Fruit fly (Drosophila melanogaster) whole organism, embryonic: Measurements from ENCODE around the gene CG4653.

Source experiments
- B-H1 ChIP-seq: fragments of 200-800 bp; sonication (Bioruptor generic); IDR thresholded peaks from 3 replicates; pipeline ENCODE4 v1.3.6; 2022; ENCODE audit warnings: missing biosample characterization, missing genetic modification characterization
- CG10147 ChIP-seq: fragments of 200-800 bp; sonication (Bioruptor generic); optimal IDR thresholded peaks from 2 replicates; lab custom pipeline; 2019; ENCODE audit warnings: missing biosample characterization, mild to moderate bottlenecking, missing genetic modification characterization, moderate library complexity
- CG1233 ChIP-seq: fragments of 200-800 bp; sonication (Bioruptor generic); optimal IDR thresholded peaks from 4 replicates; lab custom pipeline; 2018; ENCODE audit warnings: missing biosample characterization, mild to moderate bottlenecking, missing genetic modification characterization
- CG18476 ChIP-seq: fragments of 200-800 bp; sonication (Bioruptor generic); optimal IDR thresholded peaks from 2 replicates; lab custom pipeline; 2016; ENCODE audit warnings: missing biosample characterization, mild to moderate bottlenecking, missing genetic modification characterization
- CG32767 ChIP-seq: fragments of 200-800 bp; sonication (Bioruptor generic); IDR thresholded peaks from 2 replicates; pipeline ENCODE4 v1.3.6; 2022; ENCODE audit warnings: missing biosample characterization, missing genetic modification characterization
- CG33557 ChIP-seq: fragments of 200-800 bp; sonication (Bioruptor generic); optimal IDR thresholded peaks from 2 replicates; lab custom pipeline; 2019; ENCODE audit warnings: missing biosample characterization, mild to moderate bottlenecking, missing genetic modification characterization, moderate library complexity
- CG3407 ChIP-seq: fragments of 200-800 bp; sonication (Bioruptor generic); optimal IDR thresholded peaks from 2 replicates; lab custom pipeline; 2018; ENCODE audit warnings: missing biosample characterization, mild to moderate bottlenecking, missing genetic modification characterization
- CG4854 ChIP-seq: fragments of 200-800 bp; sonication (Bioruptor generic); optimal IDR thresholded peaks from 2 replicates; lab custom pipeline; 2016; ENCODE audit warnings: missing biosample characterization, missing genetic modification characterization, inconsistent platforms
- CG7963 ChIP-seq: fragments of 200-800 bp; sonication (Bioruptor generic); IDR thresholded peaks from 3 replicates; pipeline ENCODE4 v1.3.6; 2022; ENCODE audit warnings: missing biosample characterization, missing genetic modification characterization; ENCODE audit not compliant: partially characterized antibody
- CG9817 ChIP-seq: fragments of 200-800 bp; sonication (Bioruptor generic); optimal IDR thresholded peaks from 2 replicates; lab custom pipeline; 2018; ENCODE audit warnings: missing biosample characterization, mild to moderate bottlenecking, missing genetic modification characterization, moderate library complexity
- CkIIα-i1 ChIP-seq: fragments of 200-800 bp; sonication (Bioruptor generic); IDR thresholded peaks from 2 replicates; pipeline ENCODE4 v1.3.6; 2022; ENCODE audit warnings: missing biosample characterization, missing genetic modification characterization
- HHEX ChIP-seq: fragments of 200-800 bp; sonication (Bioruptor generic); optimal IDR thresholded peaks from 3 replicates; lab custom pipeline; 2017; ENCODE audit warnings: missing biosample characterization, mild to moderate bottlenecking, missing genetic modification characterization, missing genetic modification reagents
- HLH4C ChIP-seq: fragments of 200-800 bp; sonication (Bioruptor generic); IDR thresholded peaks from 3 replicates; pipeline ENCODE4 v1.3.6; 2022; ENCODE audit warnings: missing biosample characterization, missing genetic modification characterization; ENCODE audit not compliant: partially characterized antibody
- HLH54F ChIP-seq: fragments of 200-800 bp; sonication (Bioruptor generic); optimal IDR thresholded peaks from 3 replicates; lab custom pipeline; 2016; ENCODE audit warnings: missing biosample characterization, missing genetic modification characterization
- Hr78 ChIP-seq, 2 experiments: fragments of 200-800 bp in 1 of 2; fragments of >200 bp in 1 of 2; sonication (Bioruptor generic) in 1 of 2; optimal IDR thresholded peaks; 2 replicates each; lab custom pipeline; 2017 to 2019; ENCODE audit warnings: missing biosample characterization in 2 of 2, missing genetic modification characterization in 2 of 2, mild to moderate bottlenecking in 1 of 2, moderate library complexity in 1 of 2
- Kr ChIP-seq: fragments of 200-800 bp; sonication (Bioruptor generic); optimal IDR thresholded peaks from 2 replicates; lab custom pipeline; 2017; ENCODE audit warnings: missing biosample characterization, mild to moderate bottlenecking, missing genetic modification characterization
- NC2β ChIP-seq: fragments of 200-800 bp; sonication (Bioruptor generic); optimal IDR thresholded peaks from 2 replicates; lab custom pipeline; 2016; ENCODE audit warnings: missing biosample characterization, missing genetic modification characterization
- Opbp ChIP-seq: fragments of 200-800 bp; sonication (Bioruptor generic); IDR thresholded peaks from 3 replicates; pipeline ENCODE4 v1.3.6; 2022; ENCODE audit warnings: missing biosample characterization, missing genetic modification characterization; ENCODE audit not compliant: partially characterized antibody
- Pdp1 ChIP-seq, 2 experiments: fragments of 200-800 bp; sonication (Bioruptor generic); optimal IDR thresholded peaks; 3 replicates each; lab custom pipeline; 2016; ENCODE audit warnings: missing biosample characterization in 2 of 2, missing genetic modification characterization in 2 of 2, mild to moderate bottlenecking in 1 of 2, moderate library complexity in 1 of 2
- Trl ChIP-seq, 3 experiments: fragments of >200 bp in 2 of 3; fragments of 200-800 bp in 1 of 3; sonication (Bioruptor generic) in 1 of 3; optimal IDR thresholded peaks; 2 replicates in 1 of 3; 3 replicates in 2 of 3; lab custom pipeline; 2016 to 2017; ENCODE audit warnings: missing biosample characterization in 1 of 3, missing genetic modification characterization in 1 of 3
- ara ChIP-seq: fragments of 200-800 bp; sonication (Bioruptor generic); IDR thresholded peaks from 2 replicates; pipeline ENCODE4 v1.3.6; 2022; ENCODE audit warnings: missing biosample characterization, missing genetic modification characterization
- bowl ChIP-seq: fragments of 200-800 bp; sonication (Bioruptor generic); IDR thresholded peaks from 2 replicates; pipeline ENCODE4 v1.3.6; 2022; ENCODE audit warnings: missing biosample characterization, missing genetic modification characterization
- cad ChIP-seq: fragments of >200 bp; optimal IDR thresholded peaks from 2 replicates; lab custom pipeline; 2017; ENCODE audit warnings: missing biosample characterization, missing genetic modification characterization
- caup ChIP-seq: fragments of 200-800 bp; sonication (Bioruptor generic); optimal IDR thresholded peaks from 3 replicates; lab custom pipeline; 2017; ENCODE audit warnings: missing biosample characterization, mild to moderate bottlenecking, missing genetic modification characterization, moderate library complexity; ENCODE audit not compliant: severe bottlenecking
- cg ChIP-seq: fragments of 200-800 bp; sonication (Bioruptor generic); optimal IDR thresholded peaks from 3 replicates; lab custom pipeline; 2019; ENCODE audit warnings: missing biosample characterization, mild to moderate bottlenecking, missing genetic modification characterization, moderate library complexity
- ci ChIP-seq: fragments of 200-800 bp; sonication (Bioruptor generic); IDR thresholded peaks from 3 replicates; pipeline ENCODE4 v1.3.6; 2022; ENCODE audit warnings: missing biosample characterization, missing genetic modification characterization
- crol ChIP-seq: fragments of 200-800 bp; sonication (Bioruptor generic); IDR thresholded peaks from 2 replicates; pipeline ENCODE4 v1.3.6; 2022; ENCODE audit warnings: missing biosample characterization, missing genetic modification characterization
- dimm ChIP-seq: fragments of 200-800 bp; sonication (Bioruptor generic); IDR thresholded peaks from 2 replicates; pipeline ENCODE4 v1.3.6; 2022; ENCODE audit warnings: missing biosample characterization, missing genetic modification characterization
- disco-r ChIP-seq: fragments of 200-800 bp; sonication (Bioruptor generic); optimal IDR thresholded peaks from 2 replicates; lab custom pipeline; 2016; ENCODE audit warnings: missing biosample characterization, missing genetic modification characterization
- dm ChIP-seq: fragments of 200-800 bp; sonication (Bioruptor generic); optimal IDR thresholded peaks from 3 replicates; lab custom pipeline; 2016; ENCODE audit warnings: missing biosample characterization, missing genetic modification characterization
- gsb-n ChIP-seq: fragments of 200-800 bp; sonication (Bioruptor generic); optimal IDR thresholded peaks from 3 replicates; lab custom pipeline; 2018; ENCODE audit warnings: missing biosample characterization, mild to moderate bottlenecking, missing genetic modification characterization
- ham ChIP-seq: fragments of 200-800 bp; sonication (Bioruptor generic); IDR thresholded peaks from 2 replicates; pipeline ENCODE4 v1.3.6; 2022; ENCODE audit warnings: missing biosample characterization, missing genetic modification characterization
- hb ChIP-seq: fragments of 200-800 bp; sonication (Bioruptor generic); IDR thresholded peaks from 3 replicates; pipeline ENCODE4 v1.3.6; 2022; ENCODE audit warnings: missing biosample characterization, missing genetic modification characterization; ENCODE audit not compliant: partially characterized antibody
- ken ChIP-seq: fragments of 200-800 bp; sonication (Bioruptor generic); IDR thresholded peaks from 3 replicates; pipeline ENCODE4 v1.3.6; 2022; ENCODE audit warnings: missing biosample characterization, missing genetic modification characterization
- knrl ChIP-seq: fragments of 200-800 bp; sonication (Bioruptor generic); IDR thresholded peaks from 3 replicates; pipeline ENCODE4 v1.3.6; 2022; ENCODE audit warnings: missing biosample characterization, missing genetic modification characterization; ENCODE audit not compliant: partially characterized antibody
- lbe ChIP-seq: fragments of 200-800 bp; sonication (Bioruptor generic); optimal IDR thresholded peaks from 2 replicates; lab custom pipeline; 2016; ENCODE audit warnings: missing biosample characterization, mild to moderate bottlenecking, missing genetic modification characterization
- luna ChIP-seq: fragments of 200-800 bp; sonication (Bioruptor generic); optimal IDR thresholded peaks from 2 replicates; lab custom pipeline; 2016; ENCODE audit warnings: missing biosample characterization, missing genetic modification characterization
- nerfin-1 ChIP-seq: fragments of 200-800 bp; sonication (Bioruptor generic); optimal IDR thresholded peaks from 3 replicates; lab custom pipeline; 2019; ENCODE audit warnings: missing biosample characterization, mild to moderate bottlenecking, missing genetic modification characterization, moderate library complexity
- nmo ChIP-seq: fragments of 200-800 bp; sonication (Bioruptor generic); optimal IDR thresholded peaks from 2 replicates; lab custom pipeline; 2018; ENCODE audit warnings: missing biosample characterization, mild to moderate bottlenecking, missing genetic modification characterization, moderate library complexity
- pita ChIP-seq: fragments of 200-800 bp; sonication (Bioruptor generic); optimal IDR thresholded peaks from 2 replicates; lab custom pipeline; 2017; ENCODE audit warnings: missing biosample characterization, mild to moderate bottlenecking, missing genetic modification characterization
- stwl ChIP-seq: fragments of 200-800 bp; sonication (Bioruptor generic); optimal IDR thresholded peaks from 3 replicates; lab custom pipeline; 2018; ENCODE audit warnings: missing biosample characterization, mild to moderate bottlenecking, missing genetic modification characterization, moderate library complexity
- tap ChIP-seq: fragments of 200-800 bp; optimal IDR thresholded peaks from 3 replicates; lab custom pipeline; 2019; ENCODE audit warnings: missing biosample characterization, mild to moderate bottlenecking, missing genetic modification characterization, moderate library complexity
- tgo ChIP-seq: fragments of 200-800 bp; sonication (Bioruptor generic); IDR thresholded peaks from 3 replicates; pipeline ENCODE4 v1.3.6; 2022; ENCODE audit warnings: missing biosample characterization, missing genetic modification characterization
- tin ChIP-seq: fragments of 200-800 bp; sonication (Bioruptor generic); optimal IDR thresholded peaks from 3 replicates; lab custom pipeline; 2016; ENCODE audit warnings: missing biosample characterization, missing genetic modification characterization
- unpg ChIP-seq: fragments of 200-800 bp; sonication (Bioruptor generic); optimal IDR thresholded peaks from 3 replicates; lab custom pipeline; 2018; ENCODE audit warnings: missing biosample characterization, mild to moderate bottlenecking, missing genetic modification characterization, moderate library complexity
- zfh1 ChIP-seq: fragments of 200-800 bp; sonication (Bioruptor generic); IDR thresholded peaks from 3 replicates; pipeline ENCODE4 v1.3.6; 2022; ENCODE audit warnings: missing biosample characterization, missing genetic modification characterization
- zfh2 ChIP-seq: fragments of 200-800 bp; sonication (Bioruptor generic); optimal IDR thresholded peaks from 2 replicates; lab custom pipeline; 2016; ENCODE audit warnings: missing biosample characterization, missing genetic modification characterization

CG4653 gene

dm6 chrX:16750712-16751578 lies 47.1 kb downstream of the CG4653 start (continued):
- no peak for TF ChIP-seq knrl
- no peak for TF ChIP-seq bowl
- TF ChIP-seq nmo (GFP tag; lab: Kevin White, UChicago), result peak; percentile 82
- peak; percentile 17 for TF ChIP-seq HLH54F (GFP tag; lab: Kevin White, UChicago)
- peak; percentile 65 for TF ChIP-seq crol (GFP tag; lab: Robert Waterston, UW)
- peak; percentile 58 for TF ChIP-seq CG3407 (GFP tag; lab: Kevin White, UChicago)
- no peak for TF ChIP-seq dm (GFP tag; lab: Kevin White, UChicago)
- peak; percentile 39 for TF ChIP-seq caup (GFP tag; lab: Kevin White, UChicago)
- peak; percentile 79 for TF ChIP-seq unpg (GFP tag; lab: Kevin White, UChicago)
- TF ChIP-seq CG9817 (tag; lab: Kevin White, UChicago), result peak; percentile 56
- peak; percentile 11; the same call in 1 of the 3 replicates for TF ChIP-seq B-H1
- no peak for TF ChIP-seq pita (GFP tag; lab: Kevin White, UChicago)
- no peak for TF ChIP-seq CG7963 (GFP tag; lab: Robert Waterston, UW)
- TF ChIP-seq zfh1, result peak; percentile 75
- no peak for TF ChIP-seq luna (GFP tag; lab: Kevin White, UChicago)
- TF ChIP-seq tin, result peak; percentile 59
- TF ChIP-seq ci (GFP tag; lab: Robert Waterston, UW), result peak; percentile 60; the same call in 1 of the 3 replicates
- peak in 1 of 2 experiments; percentile 48 for TF ChIP-seq Trl (optimal IDR thresholded peaks at IDR 0.05; lab: Kevin White, UChicago)
- TF ChIP-seq Trl (GFP tag; optimal IDR thresholded peaks at IDR 0.05; lab: Kevin White, UChicago), result no peak
- TF ChIP-seq HLH4C (GFP tag; lab: Robert Waterston, UW), result no peak
- TF ChIP-seq Kr, result no peak
- TF ChIP-seq tgo (GFP tag; lab: Robert Waterston, UW), result peak; percentile 47; the same call in 1 of the 3 replicates
- no peak for TF ChIP-seq hb (GFP tag; lab: Robert Waterston, UW)
- peak; percentile 12 to 33 for TF ChIP-seq Pdp1 (GFP tag; optimal IDR thresholded peaks at IDR 0.05; lab: Kevin White, UChicago)
- TF ChIP-seq tap (tag; lab: Kevin White, UChicago), result peak; percentile 75
- TF ChIP-seq ara (GFP tag; lab: Robert Waterston, UW), result peak; percentile 53; the same call in 1 of the 2 replicates
- TF ChIP-seq nerfin-1 (tag; lab: Kevin White, UChicago), result peak; percentile 65
- TF ChIP-seq CG32767 (GFP tag; lab: Robert Waterston, UW), result peak; percentile 39; the same call in 1 of the 2 replicates
- TF ChIP-seq dimm, result 0 out of 2 replicates have a peak, but pooled peaks have one; percentile 8
- no peak for TF ChIP-seq CkIIα-i1
- TF ChIP-seq CG4854 (GFP tag; lab: Kevin White, UChicago), result no peak
- TF ChIP-seq HHEX (GFP tag; lab: Kevin White, UChicago), result peak; percentile 75
- peak; percentile 67 for TF ChIP-seq lbe (GFP tag; lab: Kevin White, UChicago)
- TF ChIP-seq NC2β (GFP tag; lab: Kevin White, UChicago), result no peak
- TF ChIP-seq CG10147, result peak; percentile 81
- TF ChIP-seq Hr78 (GFP tag; optimal IDR thresholded peaks at IDR 0.05; lab: Kevin White, UChicago), result peak in 1 of 2 experiments; percentile 1
- TF ChIP-seq Opbp, result no peak
- peak; percentile 53 for TF ChIP-seq CG18476 (GFP tag; lab: Kevin White, UChicago)
- peak; percentile 80 for TF ChIP-seq cg (GFP tag; lab: Kevin White, UChicago)
- no peak for TF ChIP-seq stwl (tag; lab: Kevin White, UChicago)
- peak; percentile 63 for TF ChIP-seq CG1233 (GFP tag; lab: Kevin White, UChicago)
- TF ChIP-seq cad (GFP tag; lab: Kevin White, UChicago), result no peak
- TF ChIP-seq ham, result no peak
- TF ChIP-seq gsb-n (tag; lab: Kevin White, UChicago), result peak; percentile 73
- peak; percentile 35; the same call in 1 of the 3 replicates for TF ChIP-seq ken (GFP tag; lab: Robert Waterston, UW)
- peak; percentile 82 for TF ChIP-seq CG33557 (GFP tag; lab: Kevin White, UChicago)
- TF ChIP-seq zfh2 (GFP tag; lab: Kevin White, UChicago), result no peak
- no peak for TF ChIP-seq disco-r (GFP tag; lab: Kevin White, UChicago)
